Fruit fly (Drosophila melanogaster): ENCODE data around the gene Ipp.

The Ipp gene

DNA sequence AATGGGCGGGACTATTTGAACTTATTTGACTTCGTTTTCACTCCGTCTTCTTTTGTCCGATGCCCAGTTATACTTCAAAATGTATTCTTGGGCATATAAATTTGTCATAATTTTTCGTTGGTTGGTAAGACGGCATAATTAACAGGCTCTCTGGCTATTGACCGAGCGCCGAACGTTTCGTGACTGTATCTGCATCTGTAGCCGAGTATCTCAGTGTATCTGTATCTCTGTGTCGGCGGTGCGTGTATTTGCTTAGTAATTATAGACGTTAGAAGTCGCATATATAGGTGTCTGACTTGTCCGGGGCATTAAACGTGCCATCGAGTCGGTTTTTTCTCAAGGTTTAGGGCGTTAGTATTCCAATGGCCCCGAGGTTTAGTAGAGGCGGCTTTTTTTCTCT, 46.6 kb downstream of the Ipp start:
- TF ChIP-seq CG13204 (GFP tag; optimal IDR thresholded peaks at IDR 0.05): no peak
- no peak for TF ChIP-seq CG34367 (tag; optimal IDR thresholded peaks at IDR 0.05)
- TF ChIP-seq CG10348 (GFP tag; IDR thresholded peaks at IDR 0.05): no peak
- TF ChIP-seq EcR (GFP tag; optimal IDR thresholded peaks at IDR 0.05): no peak
- TF ChIP-seq Pif1B (GFP tag; optimal IDR thresholded peaks at IDR 0.05): no peak
- no peak for TF ChIP-seq CG12605 (GFP tag; IDR thresholded peaks at IDR 0.05)
- no peak for TF ChIP-seq CG32121 (GFP tag; IDR thresholded peaks at IDR 0.05)
- TF ChIP-seq CG9948 (tag; optimal IDR thresholded peaks at IDR 0.05): no peak

DNA sequence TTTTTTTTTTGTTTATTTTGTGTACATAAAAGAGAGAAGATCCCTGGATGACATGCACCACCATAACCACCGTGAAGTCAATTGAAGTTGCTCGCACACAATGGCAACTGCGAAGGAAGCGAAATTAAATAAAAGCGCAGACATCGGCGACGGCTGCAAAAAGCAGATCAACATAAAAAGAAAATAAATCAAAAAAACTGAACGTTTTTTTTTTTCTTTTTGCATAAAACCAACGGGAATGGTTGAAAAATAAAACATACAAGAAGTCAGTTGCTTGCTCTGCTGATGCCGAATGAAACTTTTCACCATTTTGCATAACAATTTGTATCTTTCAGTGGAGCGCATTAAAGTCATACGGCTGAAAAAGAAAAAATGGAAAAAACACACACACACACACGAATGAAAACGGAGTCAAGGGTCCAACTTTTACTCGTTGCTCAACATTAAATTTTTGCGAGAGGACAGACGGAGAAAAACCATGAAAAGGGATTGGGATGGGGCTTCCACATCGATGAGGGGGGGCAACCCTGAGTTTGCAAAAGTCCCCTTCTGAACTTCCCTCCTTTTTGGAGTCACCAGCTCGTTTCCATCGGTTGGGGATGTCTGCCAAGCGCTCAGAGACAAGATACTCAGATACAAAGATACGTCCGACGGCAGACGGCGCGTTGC, 47.8 kb downstream of the Ipp start:
- TF ChIP-seq rn (GFP tag; IDR thresholded peaks at IDR 0.05) (peak; percentile 53), CG34367 (tag; optimal IDR thresholded peaks at IDR 0.05) (peak; percentile 81), CG32121 (GFP tag; IDR thresholded peaks at IDR 0.05) (no peak), CG4496 (GFP tag; IDR thresholded peaks at IDR 0.05) (peak; percentile 34; the same call in 1 of the 3 replicates), CG12605 (GFP tag; IDR thresholded peaks at IDR 0.05) (peak; percentile 46; the same call in 1 of the 2 replicates), fd96Ca (GFP tag; IDR thresholded peaks at IDR 0.05) (peak; percentile 63; the same call in 2 of the 3 replicates), Ets98B (GFP tag; IDR thresholded peaks at IDR 0.05) (no peak), CG15710 (tag; optimal IDR thresholded peaks at IDR 0.05) (peak; percentile 76), CG8159 (tag; optimal IDR thresholded peaks at IDR 0.05) (peak; percentile 77), CG10348 (GFP tag; IDR thresholded peaks at IDR 0.05) (no peak), D1 (tag; optimal IDR thresholded peaks at IDR 0.05) (peak; percentile 48), Pif1A (GFP tag; optimal IDR thresholded peaks at IDR 0.05) (peak; percentile 82), CG14655 (GFP tag; optimal IDR thresholded peaks at IDR 0.05) (peak; percentile 22), CG8301 (tag; optimal IDR thresholded peaks at IDR 0.05) (peak; percentile 15), CG9948 (tag; optimal IDR thresholded peaks at IDR 0.05) (peak; percentile 51), Pif1B (GFP tag; optimal IDR thresholded peaks at IDR 0.05) (peak; percentile 83), EcR (GFP tag; optimal IDR thresholded peaks at IDR 0.05) (peak; percentile 11), gl (tag; optimal IDR thresholded peaks at IDR 0.05) (peak; percentile 72), Snoo (tag; optimal IDR thresholded peaks at IDR 0.05) (peak; percentile 74), CG17806 (tag; optimal IDR thresholded peaks at IDR 0.05) (peak; percentile 70), CG13204 (GFP tag; optimal IDR thresholded peaks at IDR 0.05) (peak; percentile 62)

DNA sequence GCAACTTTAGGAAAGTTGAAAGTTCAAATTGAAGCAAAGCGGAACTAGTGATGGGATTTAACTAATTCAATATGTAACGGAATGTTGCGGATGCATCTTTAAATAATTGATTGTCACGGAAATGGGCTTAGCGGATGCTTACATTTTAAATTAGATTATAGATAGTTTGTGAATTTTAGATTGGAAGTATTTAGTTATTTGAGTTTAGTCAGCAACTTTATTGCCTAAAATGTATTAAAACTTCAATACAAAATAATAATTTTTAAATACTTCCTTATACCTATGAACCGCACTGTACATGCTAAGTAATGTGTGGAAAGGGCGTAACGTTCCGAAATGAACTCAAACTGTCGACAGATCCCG, 48.3 kb downstream of the Ipp start:
- peak; percentile 38 for TF ChIP-seq Pif1B (GFP tag; optimal IDR thresholded peaks at IDR 0.05)
- no peak for TF ChIP-seq Ets98B (GFP tag; IDR thresholded peaks at IDR 0.05)
- TF ChIP-seq CG13204 (GFP tag; optimal IDR thresholded peaks at IDR 0.05): no peak
- TF ChIP-seq gl (tag; optimal IDR thresholded peaks at IDR 0.05): peak; percentile 61
- TF ChIP-seq CG4496 (GFP tag; IDR thresholded peaks at IDR 0.05): peak; percentile 15; the same call in 1 of the 3 replicates
- TF ChIP-seq CG8301 (tag; optimal IDR thresholded peaks at IDR 0.05): peak; percentile 65
- no peak for TF ChIP-seq CG32121 (GFP tag; IDR thresholded peaks at IDR 0.05)
- peak; percentile 78 for TF ChIP-seq CG34367 (tag; optimal IDR thresholded peaks at IDR 0.05)
- no peak for TF ChIP-seq fd96Ca (GFP tag; IDR thresholded peaks at IDR 0.05)
- no peak for TF ChIP-seq CG12605 (GFP tag; IDR thresholded peaks at IDR 0.05)
- TF ChIP-seq D1 (tag; optimal IDR thresholded peaks at IDR 0.05): peak; percentile 88
- no peak for TF ChIP-seq EcR (GFP tag; optimal IDR thresholded peaks at IDR 0.05)
- peak; percentile 86 for TF ChIP-seq CG17806 (tag; optimal IDR thresholded peaks at IDR 0.05)
- TF ChIP-seq CG15710 (tag; optimal IDR thresholded peaks at IDR 0.05): peak; percentile 87
- TF ChIP-seq CG10348 (GFP tag; IDR thresholded peaks at IDR 0.05): no peak
- TF ChIP-seq Snoo (tag; optimal IDR thresholded peaks at IDR 0.05): peak; percentile 85
- TF ChIP-seq rn (GFP tag; IDR thresholded peaks at IDR 0.05): peak; percentile 15; the same call in 1 of the 2 replicates
- peak; percentile 92 for TF ChIP-seq CG8159 (tag; optimal IDR thresholded peaks at IDR 0.05)
- peak; percentile 77 for TF ChIP-seq Pif1A (GFP tag; optimal IDR thresholded peaks at IDR 0.05)
- peak; percentile 87 for TF ChIP-seq CG9948 (tag; optimal IDR thresholded peaks at IDR 0.05)
- TF ChIP-seq CG14655 (GFP tag; optimal IDR thresholded peaks at IDR 0.05): peak; percentile 75

DNA sequence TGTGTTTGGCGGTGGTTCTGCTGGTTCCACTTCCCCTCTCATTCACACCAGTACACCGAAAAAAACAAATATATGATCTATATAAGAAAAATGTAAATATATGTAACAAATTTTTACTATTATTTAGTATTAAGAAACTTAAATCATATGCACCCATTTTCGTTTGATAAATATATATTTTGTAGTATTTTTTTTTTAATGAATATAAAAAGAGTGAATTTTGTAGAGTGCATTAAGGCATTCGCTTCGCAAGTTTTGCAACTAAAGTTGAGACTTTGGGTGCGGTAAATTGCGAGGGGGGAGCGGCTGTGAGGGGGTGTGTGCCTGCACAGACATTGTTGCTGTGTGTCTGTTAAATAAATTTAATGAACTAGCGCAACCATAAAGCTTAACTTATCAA, 49.0 kb downstream of the Ipp start:
- TF ChIP-seq EcR (GFP tag; optimal IDR thresholded peaks at IDR 0.05) (no peak), Pif1A (GFP tag; optimal IDR thresholded peaks at IDR 0.05) (no peak), Ets98B (GFP tag; IDR thresholded peaks at IDR 0.05) (peak; percentile 66), CG32121 (GFP tag; IDR thresholded peaks at IDR 0.05) (peak; percentile 72), CG13204 (GFP tag; optimal IDR thresholded peaks at IDR 0.05) (no peak), Pif1B (GFP tag; optimal IDR thresholded peaks at IDR 0.05) (peak; percentile 31), fd96Ca (GFP tag; IDR thresholded peaks at IDR 0.05) (peak; percentile 58; the same call in 2 of the 3 replicates), rn (GFP tag; IDR thresholded peaks at IDR 0.05) (peak; percentile 72), Snoo (tag; optimal IDR thresholded peaks at IDR 0.05) (no peak), CG8159 (tag; optimal IDR thresholded peaks at IDR 0.05) (peak; percentile 95), CG34367 (tag; optimal IDR thresholded peaks at IDR 0.05) (peak; percentile 33), CG4496 (GFP tag; IDR thresholded peaks at IDR 0.05) (peak; percentile 61; the same call in 2 of the 3 replicates), CG10348 (GFP tag; IDR thresholded peaks at IDR 0.05) (no peak; the same call in 1 of the 2 replicates), CG9948 (tag; optimal IDR thresholded peaks at IDR 0.05) (peak; percentile 60), CG17806 (tag; optimal IDR thresholded peaks at IDR 0.05) (peak; percentile 94), gl (tag; optimal IDR thresholded peaks at IDR 0.05) (peak; percentile 50), CG8301 (tag; optimal IDR thresholded peaks at IDR 0.05) (peak; percentile 87), CG12605 (GFP tag; IDR thresholded peaks at IDR 0.05) (peak; percentile 88), CG14655 (GFP tag; optimal IDR thresholded peaks at IDR 0.05) (peak; percentile 82), D1 (tag; optimal IDR thresholded peaks at IDR 0.05) (peak; percentile 71), CG15710 (tag; optimal IDR thresholded peaks at IDR 0.05) (peak; percentile 72)

DNA sequence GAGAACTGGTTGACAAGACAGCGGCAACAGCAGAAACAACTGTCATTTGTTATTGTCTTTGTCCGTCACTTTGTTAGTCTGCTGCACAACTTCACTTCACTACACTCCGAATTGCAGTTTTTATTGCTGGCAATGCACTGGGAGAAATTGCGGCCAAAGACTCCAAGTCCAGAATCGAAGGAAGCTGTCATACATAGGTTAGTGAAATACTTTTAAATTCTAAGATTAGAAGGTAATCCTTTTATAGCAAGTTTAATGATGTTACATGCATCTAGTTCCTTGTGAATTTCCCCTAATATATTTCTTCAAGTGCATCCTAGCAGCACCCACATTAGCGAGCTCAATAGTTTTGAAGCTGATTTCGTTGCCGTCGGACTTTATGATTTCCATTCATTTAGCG, 50.3 kb downstream of the Ipp start:
- TF ChIP-seq EcR (GFP tag; optimal IDR thresholded peaks at IDR 0.05) (no peak), CG8301 (tag; optimal IDR thresholded peaks at IDR 0.05) (peak; percentile 88), Ets98B (GFP tag; IDR thresholded peaks at IDR 0.05) (peak; percentile 93), CG34367 (tag; optimal IDR thresholded peaks at IDR 0.05) (peak; percentile 63), CG32121 (GFP tag; IDR thresholded peaks at IDR 0.05) (peak; percentile 91), rn (GFP tag; IDR thresholded peaks at IDR 0.05) (peak; percentile 87), D1 (tag; optimal IDR thresholded peaks at IDR 0.05) (peak; percentile 39), CG10348 (GFP tag; IDR thresholded peaks at IDR 0.05) (peak; percentile 73), Pif1A (GFP tag; optimal IDR thresholded peaks at IDR 0.05) (peak; percentile 86), CG15710 (tag; optimal IDR thresholded peaks at IDR 0.05) (peak; percentile 59), gl (tag; optimal IDR thresholded peaks at IDR 0.05) (peak; percentile 13), Pif1B (GFP tag; optimal IDR thresholded peaks at IDR 0.05) (peak; percentile 69), CG17806 (tag; optimal IDR thresholded peaks at IDR 0.05) (peak; percentile 78), CG8159 (tag; optimal IDR thresholded peaks at IDR 0.05) (peak; percentile 75), CG13204 (GFP tag; optimal IDR thresholded peaks at IDR 0.05) (peak; percentile 8), fd96Ca (GFP tag; IDR thresholded peaks at IDR 0.05) (peak; percentile 94), CG14655 (GFP tag; optimal IDR thresholded peaks at IDR 0.05) (peak; percentile 85), CG4496 (GFP tag; IDR thresholded peaks at IDR 0.05) (peak; percentile 94), CG12605 (GFP tag; IDR thresholded peaks at IDR 0.05) (peak; percentile 89), Snoo (tag; optimal IDR thresholded peaks at IDR 0.05) (peak; percentile 47), CG9948 (tag; optimal IDR thresholded peaks at IDR 0.05) (peak; percentile 66)

All from whole organism, pupa.